Fruit fly (Drosophila melanogaster): ENCODE measurements around the gene CG3473.

CG3473 gene

DNA sequence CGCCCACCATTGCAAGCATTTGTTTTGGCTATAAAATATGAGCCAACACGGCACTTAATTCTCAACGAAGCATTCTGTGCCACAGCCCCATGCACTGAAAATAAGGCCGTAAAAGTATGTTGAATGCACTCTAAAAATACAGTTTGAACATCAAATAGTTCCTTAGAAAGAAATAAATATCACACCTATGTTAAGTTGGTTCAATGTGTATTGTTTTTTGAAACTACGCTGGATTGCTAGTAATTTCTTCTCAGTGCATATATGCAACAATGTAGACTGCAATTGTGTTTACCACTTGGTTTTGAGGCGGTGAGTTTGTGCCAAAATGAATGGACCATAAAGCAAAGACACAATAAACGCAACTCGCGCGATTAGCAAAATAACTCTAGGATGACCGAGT lies 42.1 kb downstream of the CG3473 start (continued):
- TF ChIP-seq Stat92E (GFP tag; optimal IDR thresholded peaks at IDR 0.05) (no peak), mirr (GFP tag; optimal IDR thresholded peaks at IDR 0.05) (no peak), bigmax (GFP tag; optimal IDR thresholded peaks at IDR 0.05) (no peak), gsb-n (tag; optimal IDR thresholded peaks at IDR 0.05) (peak; percentile 33), nau (GFP tag; optimal IDR thresholded peaks at IDR 0.05) (no peak), Atf-2 (GFP tag; optimal IDR thresholded peaks at IDR 0.05) (no peak), CG2129 (GFP tag; IDR thresholded peaks at IDR 0.05; ENCODE audit: partially characterized antibody) (no peak), Hr3 (GFP tag; optimal IDR thresholded peaks at IDR 0.05) (no peak), kni (GFP tag; optimal IDR thresholded peaks at IDR 0.05) (no peak), CG7839 (tag; optimal IDR thresholded peaks at IDR 0.05) (peak; percentile 19), Drgx (GFP tag; IDR thresholded peaks at IDR 0.05) (peak; percentile 45), CG4404 (GFP tag; IDR thresholded peaks at IDR 0.05) (no peak), lbe (GFP tag; optimal IDR thresholded peaks at IDR 0.05) (no peak), Awh (GFP tag; IDR thresholded peaks at IDR 0.05) (no peak), CG8765 (GFP tag; IDR thresholded peaks at IDR 0.05) (no peak; the same call in 1 of the 2 replicates), CG6689 (GFP tag; IDR thresholded peaks at IDR 0.05) (no peak), ERR (GFP tag; optimal IDR thresholded peaks at IDR 0.05) (no peak), HLH4C (GFP tag; IDR thresholded peaks at IDR 0.05; ENCODE audit: partially characterized antibody) (no peak), pnt (GFP tag; optimal IDR thresholded peaks at IDR 0.05) (no peak), CG10543 (GFP tag; optimal IDR thresholded peaks at IDR 0.05) (no peak), bsh (GFP tag; optimal IDR thresholded peaks at IDR 0.05) (peak in 1 of 2 experiments; percentile 36), CG2712 (tag; optimal IDR thresholded peaks at IDR 0.05) (peak; percentile 7), CG13424 (tag; optimal IDR thresholded peaks at IDR 0.05) (no peak), Hey (tag; optimal IDR thresholded peaks at IDR 0.05) (no peak), tin (GFP tag; optimal IDR thresholded peaks at IDR 0.05) (no peak), bcd (GFP tag; optimal IDR thresholded peaks at IDR 0.05) (no peak), jing (GFP tag; optimal IDR thresholded peaks at IDR 0.05) (no peak), ranshi (GFP tag; IDR thresholded peaks at IDR 0.05) (no peak), sens (GFP tag) (peak; percentile 85), Xrp1 (GFP tag; IDR thresholded peaks at IDR 0.05) (peak; percentile 10; the same call in 1 of the 2 replicates), Doc3 (GFP tag; IDR thresholded peaks at IDR 0.05; ENCODE audit: partially characterized antibody) (no peak), dati (GFP tag; IDR thresholded peaks at IDR 0.05) (no peak), sd (tag; optimal IDR thresholded peaks at IDR 0.05) (no peak), dysf (GFP tag; IDR thresholded peaks at IDR 0.05) (no peak), corto (GFP tag; optimal IDR thresholded peaks at IDR 0.05) (no peak), CrebB (tag; optimal IDR thresholded peaks at IDR 0.05) (no peak), Scr (GFP tag; IDR thresholded peaks at IDR 0.05; ENCODE audit: partially characterized antibody) (no peak), CG10654 (GFP tag; optimal IDR thresholded peaks at IDR 0.05) (no peak), CG17186 (GFP tag; optimal IDR thresholded peaks at IDR 0.05) (no peak), Xbp1 (GFP tag; optimal IDR thresholded peaks at IDR 0.05) (peak; percentile 23), BtbVII (GFP tag; optimal IDR thresholded peaks at IDR 0.05) (no peak), Dp (GFP tag; optimal IDR thresholded peaks at IDR 0.05) (no peak), luna (GFP tag; optimal IDR thresholded peaks at IDR 0.05) (no peak), CG8478 (optimal IDR thresholded peaks at IDR 0.05) (no peak), CG7372 (GFP tag; IDR thresholded peaks at IDR 0.05) (no peak), CG14667 (GFP tag; IDR thresholded peaks at IDR 0.05) (no peak), CG4328 (GFP tag; optimal IDR thresholded peaks at IDR 0.05) (no peak), repo (GFP tag; optimal IDR thresholded peaks at IDR 0.05) (no peak), zen (tag; optimal IDR thresholded peaks at IDR 0.05) (no peak), ap (GFP tag; IDR thresholded peaks at IDR 0.05) (no peak), peb (GFP tag; IDR thresholded peaks at IDR 0.05) (no peak), CG2202 (tag; optimal IDR thresholded peaks at IDR 0.05) (no peak)

Measured in whole organism, embryonic.